Worm (Caenorhabditis elegans): ENCODE results near the gene sor-3.

Gene sor-3

DNA sequence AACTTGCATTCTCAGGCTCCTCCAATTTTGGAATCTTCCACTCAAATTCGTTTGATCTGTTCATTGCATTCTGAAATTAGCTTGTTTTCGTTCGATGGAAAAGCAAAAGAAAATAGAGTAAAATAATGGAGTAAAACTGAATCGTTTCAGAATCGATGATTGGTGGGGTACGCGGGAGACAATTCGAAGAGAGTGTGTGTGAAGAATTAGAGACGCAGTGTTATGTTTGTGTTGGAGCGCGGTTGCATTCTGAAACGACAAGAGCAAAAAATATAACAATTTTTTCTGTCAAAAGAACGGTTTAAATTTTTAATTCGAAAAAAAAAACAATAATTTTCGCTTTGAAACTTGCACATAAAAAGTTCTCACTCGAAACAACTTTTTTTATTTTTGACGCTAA lies 35.3 kb downstream of the sor-3 start, which contains the start of gene ceh-93:
Gene ceh-93, minus strand, starts transcription at position 70 of the 400 bp plus-strand sequence.
- TF ChIP-seq hmg-1.1 (GFP tag; IDR thresholded peaks at IDR 0.05) (peak; percentile 55), spr-1 (tag; optimal IDR thresholded peaks at IDR 0.05) (no peak), dpl-1 (GFP tag; optimal IDR thresholded peaks at IDR 0.05) (peak; percentile 0), lin-38 (GFP tag; IDR thresholded peaks at IDR 0.05) (peak; percentile 66), nhr-28 (tag; optimal IDR thresholded peaks at IDR 0.05) (peak; percentile 17), daf-16 (GFP tag; optimal IDR thresholded peaks at IDR 0.05) (no peak), daf-16 (tag; optimal IDR thresholded peaks at IDR 0.05) (peak; percentile 59)

DNA sequence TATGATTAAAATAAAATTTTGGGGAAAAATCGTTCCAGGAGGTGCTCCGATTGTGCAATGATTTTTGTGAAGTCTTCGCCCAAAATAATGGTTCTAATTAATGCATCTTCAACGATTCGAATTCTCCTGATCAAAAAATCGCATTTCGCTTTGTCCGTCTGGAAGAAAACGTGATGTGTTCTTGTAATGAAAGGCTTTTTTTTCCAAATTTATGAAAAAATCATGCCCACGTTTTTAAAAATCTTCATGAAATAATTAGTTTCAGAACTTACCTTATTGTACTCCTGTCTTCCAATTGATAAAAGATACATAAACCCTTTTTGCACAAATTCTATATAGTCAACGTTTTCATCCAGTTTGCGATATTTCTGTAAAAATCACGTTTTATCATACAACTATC lies 36.1 kb downstream of the sor-3 start:
- TF ChIP-seq unc-62 (GFP tag; optimal IDR thresholded peaks at IDR 0.05 in 1 of 2) (peak in 1 of 2 experiments; percentile 92), unc-62 (tag; optimal IDR thresholded peaks at IDR 0.05) (no peak), spr-3 (GFP tag; optimal IDR thresholded peaks at IDR 0.05) (no peak)

DNA sequence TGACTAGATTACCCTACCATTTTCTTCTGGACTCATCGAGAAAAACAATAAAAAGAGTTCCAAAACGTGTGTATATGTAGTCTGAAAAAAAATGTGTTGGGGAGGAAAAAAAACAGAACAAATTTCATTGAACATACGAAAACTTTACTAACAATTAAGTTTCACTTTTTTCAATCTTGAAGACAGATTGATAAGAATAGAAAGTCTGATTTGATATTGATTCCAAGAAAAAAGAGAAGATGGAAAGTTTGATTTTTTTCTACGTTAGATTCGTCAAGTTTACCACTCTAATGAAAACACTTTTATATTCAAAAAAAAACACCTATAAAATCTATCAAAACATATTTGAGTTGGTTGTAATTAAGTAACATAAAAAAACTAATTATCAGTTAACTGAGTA lies 37.0 kb downstream of the sor-3 start, which contains the start of gene R04A9.9:
Gene R04A9.9, minus strand, starts transcription at position 101 of the 400 bp plus-strand sequence.
- TF ChIP-seq lin-13 (GFP tag; optimal IDR thresholded peaks at IDR 0.05) (no peak), daf-12 (tag; optimal IDR thresholded peaks at IDR 0.05) (no peak), lin-1 (GFP tag; IDR thresholded peaks at IDR 0.05) (no peak)

- no peak for TF ChIP-seq ceh-62 (tag; optimal IDR thresholded peaks at IDR 0.05)
- TF ChIP-seq lin-29 (GFP tag; IDR thresholded peaks at IDR 0.05): no peak
- no peak for TF ChIP-seq F49E8.2 (tag; optimal IDR thresholded peaks at IDR 0.05; ENCODE audit: borderline replicate concordance)
Measured at ce11 chrX:394709-395108, 41.3 kb downstream of the sor-3 start, which contains the start of gene R04A9.7. R04A9.7 (minus strand) TSS chrX:394892.

- TF ChIP-seq aha-1 (tag) (peak; percentile 73), gei-8 (GFP tag; optimal IDR thresholded peaks at IDR 0.05) (no peak), hif-1 (tag; optimal IDR thresholded peaks at IDR 0.05) (no peak), vab-7 (GFP tag; IDR thresholded peaks at IDR 0.05) (no peak), D1046.2 (GFP tag; IDR thresholded peaks at IDR 0.05) (no peak)
Measured at ce11 chrX:397259-397658, 43.8 kb downstream of the sor-3 start, which contains the start of gene R04A9.6. R04A9.6 (plus strand) TSS chrX:397559.

ce11 chrX:399535-399934 lies 46.1 kb downstream of the sor-3 start:
- TF ChIP-seq nhr-42 (GFP tag; IDR thresholded peaks at IDR 0.05) (no peak), F37D6.2 (tag; optimal IDR thresholded peaks at IDR 0.05) (no peak), set-16 (GFP tag; IDR thresholded peaks at IDR 0.05) (peak; percentile 82), aha-1 (tag) (peak; percentile 61), zip-11 (GFP tag; IDR thresholded peaks at IDR 0.05) (no peak)

DNA sequence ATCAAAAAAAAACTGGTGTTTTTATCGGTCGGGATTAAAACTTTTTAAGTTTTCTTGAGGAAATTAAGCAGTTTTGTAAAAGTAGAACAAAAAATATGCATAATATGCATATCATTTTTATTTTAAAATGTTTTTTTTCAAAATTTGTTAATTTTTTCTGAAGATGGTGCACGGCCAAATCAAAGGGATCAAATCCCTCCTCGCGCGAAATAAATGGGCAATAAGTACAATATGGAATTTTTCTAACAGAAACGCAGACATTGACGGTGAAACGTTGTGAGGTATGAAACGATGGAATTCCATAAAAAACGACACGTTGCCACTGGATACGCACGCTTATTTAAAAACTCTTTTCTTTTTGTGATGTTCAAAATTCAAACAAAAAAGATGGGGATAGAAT lies 49.5 kb downstream of the sor-3 start:
- TF ChIP-seq dve-1 (tag; optimal IDR thresholded peaks at IDR 0.05; ENCODE audit: insufficient read depth) (peak; percentile 12), duxl-1 (tag; optimal IDR thresholded peaks at IDR 0.05; ENCODE audit: poor library complexity) (peak; percentile 67), nhr-102 (tag; optimal IDR thresholded peaks at IDR 0.05) (no peak), snpc-1.2 (GFP tag; IDR thresholded peaks at IDR 0.05) (no peak), egl-43 (GFP tag; IDR thresholded peaks at IDR 0.05) (no peak), hmg-1.1 (GFP tag; IDR thresholded peaks at IDR 0.05) (peak; percentile 34; the same call in 1 of the 2 replicates), ZK546.5 (tag; optimal IDR thresholded peaks at IDR 0.05) (no peak), aha-1 (tag) (no peak), nhr-77 (tag; optimal IDR thresholded peaks at IDR 0.05) (no peak), D1046.2 (GFP tag; IDR thresholded peaks at IDR 0.05) (no peak), lin-39 (tag; optimal IDR thresholded peaks at IDR 0.05) (no peak), ceh-32 (tag; optimal IDR thresholded peaks at IDR 0.05; ENCODE audit: poor library complexity) (no peak), nhr-11 (tag; optimal IDR thresholded peaks at IDR 0.05) (no peak)

Measured in whole organism, L4 larva.